Worm (Caenorhabditis elegans) whole organism, L4 larva: Measurements from ENCODE around the gene his-7.

Experiments
- F10B5.3 ChIP-seq: sonication (generic microtip); optimal IDR thresholded peaks from 2 replicates; lab custom pipeline; 2016; ENCODE audit warnings: mild to moderate bottlenecking, missing genetic modification characterization, missing compliant biosample characterization
- R02D3.7 ChIP-seq: fragments of 150-350 bp; sonication (generic microtip); optimal IDR thresholded peaks from 3 replicates; lab custom pipeline; 2014; ENCODE audit warnings: missing biosample characterization, missing genetic modification characterization
- T20F7.1 ChIP-seq: fragments of 200-800 bp; sonication (Bioruptor generic); optimal IDR thresholded peaks from 2 replicates; lab custom pipeline; 2018; ENCODE audit warnings: mild to moderate bottlenecking, missing genetic modification characterization, missing compliant biosample characterization
- Y48G9A.11 ChIP-seq: fragments of 200-800 bp; sonication (Bioruptor generic); IDR thresholded peaks from 2 replicates; pipeline ENCODE4 v1.3.6; 2022; ENCODE audit warnings: missing genetic modification reagents, missing genetic modification characterization, missing compliant biosample characterization
- Y5F2A.4 ChIP-seq: fragments of 200-800 bp; sonication (Bioruptor generic); optimal IDR thresholded peaks from 2 replicates; lab custom pipeline; 2018; ENCODE audit warnings: mild to moderate bottlenecking, missing genetic modification characterization, missing compliant biosample characterization
- aha-1 ChIP-seq: fragments of 150-350 bp; peaks from one replicate; lab custom pipeline; 2014; ENCODE audit warnings: missing biosample characterization, missing genetic modification characterization
- aly-2 ChIP-seq: sonication (generic microtip); optimal IDR thresholded peaks from 2 replicates; lab custom pipeline; 2018; ENCODE audit warnings: missing biosample characterization, missing genetic modification characterization
- arid-1 ChIP-seq: fragments of 200-800 bp; sonication (Bioruptor generic); conservative IDR thresholded peaks from 2 replicates; pipeline ENCODE4 v1.3.6; 2022; ENCODE audit warnings: missing genetic modification reagents, missing genetic modification characterization, missing compliant biosample characterization
- ceh-32 ChIP-seq: sonication (generic microtip); optimal IDR thresholded peaks from 2 replicates; lab custom pipeline; 2016; ENCODE audit warnings: mild to moderate bottlenecking, missing genetic modification characterization, missing compliant biosample characterization; ENCODE audit not compliant: poor library complexity
- ceh-62 ChIP-seq: sonication (generic microtip); optimal IDR thresholded peaks from 2 replicates; lab custom pipeline; 2017; ENCODE audit warnings: missing biosample characterization, missing genetic modification characterization
- ceh-82 ChIP-seq: sonication (generic microtip); optimal IDR thresholded peaks from 2 replicates; lab custom pipeline; 2017; ENCODE audit warnings: missing biosample characterization, missing genetic modification characterization
- ces-1 ChIP-seq: fragments of 150-350 bp; sonication (generic microtip); optimal IDR thresholded peaks from 4 replicates; lab custom pipeline; 2014; ENCODE audit warnings: missing biosample characterization, missing genetic modification reagents, missing genetic modification characterization
- cey-2 ChIP-seq: sonication (generic microtip); optimal IDR thresholded peaks from 3 replicates; lab custom pipeline; 2017; ENCODE audit warnings: missing genetic modification characterization, mild to moderate bottlenecking, missing compliant biosample characterization, antibody characterized with exemption, borderline replicate concordance; ENCODE audit not compliant: insufficient read depth
- ctbp-1 ChIP-seq: fragments of 200-800 bp; sonication (Bioruptor generic); IDR thresholded peaks from 2 replicates; pipeline ENCODE4 v1.3.6; 2022; ENCODE audit warnings: missing genetic modification reagents, missing genetic modification characterization, missing compliant biosample characterization
- dmd-6 ChIP-seq: fragments of 200-800 bp; sonication (Bioruptor generic); IDR thresholded peaks from 2 replicates; pipeline ENCODE4 v1.3.6; 2022; ENCODE audit warnings: missing genetic modification reagents, missing genetic modification characterization, missing compliant biosample characterization
- dpl-1 ChIP-seq: fragments of 150-350 bp; optimal IDR thresholded peaks from 2 replicates; lab custom pipeline; 2014; ENCODE audit warnings: missing biosample characterization, missing genetic modification reagents, missing genetic modification characterization
- duxl-1 ChIP-seq: sonication (generic microtip); optimal IDR thresholded peaks from 2 replicates; lab custom pipeline; 2016; ENCODE audit warnings: mild to moderate bottlenecking, missing genetic modification characterization, moderate library complexity, missing compliant biosample characterization; ENCODE audit not compliant: poor library complexity
- fos-1 ChIP-seq: fragments of 150-350 bp; optimal IDR thresholded peaks from 2 replicates; lab custom pipeline; 2014; ENCODE audit warnings: missing biosample characterization, missing genetic modification characterization
- hif-1 ChIP-seq, 2 experiments: sonication (generic microtip); optimal IDR thresholded peaks; 2 replicates each; lab custom pipeline; 2016 to 2017; ENCODE audit warnings: missing compliant biosample characterization in 2 of 2, missing genetic modification characterization in 2 of 2, missing genetic modification reagents in 2 of 2, missing genotype in 2 of 2, mild to moderate bottlenecking in 1 of 2
- hlh-30 ChIP-seq: sonication (generic microtip); optimal IDR thresholded peaks from 2 replicates; lab custom pipeline; 2017; ENCODE audit warnings: antibody characterized with exemption, mild to moderate bottlenecking, missing genetic modification characterization, missing compliant biosample characterization; ENCODE audit not compliant: insufficient read depth
- hmg-1.1 ChIP-seq: fragments of 200-800 bp; sonication (Bioruptor generic); IDR thresholded peaks from 2 replicates; pipeline ENCODE4 v1.3.6; 2022; ENCODE audit warnings: missing genetic modification reagents, missing genetic modification characterization, missing compliant biosample characterization
- jun-1 ChIP-seq: fragments of 150-350 bp; optimal IDR thresholded peaks from 2 replicates; lab custom pipeline; 2014; ENCODE audit warnings: missing biosample characterization, missing genetic modification reagents, missing genetic modification characterization
- lim-7 ChIP-seq: fragments of 200-800 bp; sonication (Bioruptor generic); IDR thresholded peaks from 2 replicates; pipeline ENCODE4 v1.3.6; 2022; ENCODE audit warnings: missing genetic modification characterization, missing compliant biosample characterization
- lin-1 ChIP-seq: fragments of 200-800 bp; sonication (Bioruptor generic); IDR thresholded peaks from 2 replicates; pipeline ENCODE4 v1.3.6; 2022; ENCODE audit warnings: missing genetic modification reagents, missing genetic modification characterization, missing compliant biosample characterization
- lin-13 ChIP-seq: fragments of 150-350 bp; optimal IDR thresholded peaks from 2 replicates; lab custom pipeline; 2014; ENCODE audit warnings: missing biosample characterization, missing genetic modification reagents, missing genetic modification characterization
- lin-15B ChIP-seq: fragments of 150-350 bp; sonication (generic microtip); optimal IDR thresholded peaks from 3 replicates; lab custom pipeline; 2014; ENCODE audit warnings: missing biosample characterization, missing genetic modification characterization
- lin-38 ChIP-seq: fragments of 200-800 bp; sonication (Bioruptor generic); IDR thresholded peaks from 2 replicates; pipeline ENCODE4 v1.3.6; 2022; ENCODE audit warnings: missing genetic modification reagents, missing genetic modification characterization, missing compliant biosample characterization
- madf-9 ChIP-seq: fragments of 200-800 bp; sonication (Bioruptor generic); conservative IDR thresholded peaks from 2 replicates; pipeline ENCODE4 v1.3.6; 2022; ENCODE audit warnings: missing genetic modification reagents, missing genetic modification characterization, missing compliant biosample characterization
- mdt-29 ChIP-seq: fragments of 200-800 bp; sonication (Bioruptor generic); IDR thresholded peaks from 2 replicates; pipeline ENCODE4 v1.3.6; 2022; ENCODE audit warnings: missing genetic modification reagents, missing genetic modification characterization, missing compliant biosample characterization
- mes-2 ChIP-seq: sonication (generic microtip); optimal IDR thresholded peaks from 2 replicates; lab custom pipeline; 2016; ENCODE audit warnings: missing genotype, mild to moderate bottlenecking, missing genetic modification characterization, missing compliant biosample characterization; ENCODE audit not compliant: poor library complexity, severe bottlenecking
- mxl-2 ChIP-seq: fragments of 200-800 bp; sonication (Bioruptor generic); conservative IDR thresholded peaks from 2 replicates; pipeline ENCODE4 v1.3.6; 2022; ENCODE audit warnings: missing genetic modification reagents, missing genetic modification characterization, missing compliant biosample characterization
- mxl-3 ChIP-seq: fragments of 200-800 bp; sonication (Bioruptor generic); optimal IDR thresholded peaks from 2 replicates; lab custom pipeline; 2018; ENCODE audit warnings: mild to moderate bottlenecking, missing genetic modification characterization, missing compliant biosample characterization
- nhr-102 ChIP-seq: sonication (generic microtip); optimal IDR thresholded peaks from 2 replicates; lab custom pipeline; 2016; ENCODE audit warnings: mild to moderate bottlenecking, missing genetic modification characterization, moderate library complexity, missing compliant biosample characterization
- nhr-11 ChIP-seq: fragments of 150-350 bp; optimal IDR thresholded peaks from 2 replicates; lab custom pipeline; 2014; ENCODE audit warnings: missing biosample characterization, missing genetic modification characterization
- nhr-111 ChIP-seq: fragments of 200-800 bp; sonication (Bioruptor generic); optimal IDR thresholded peaks from 2 replicates; lab custom pipeline; 2018; ENCODE audit warnings: mild to moderate bottlenecking, missing genetic modification characterization, missing compliant biosample characterization
- nhr-237 ChIP-seq: sonication (generic microtip); optimal IDR thresholded peaks from 2 replicates; lab custom pipeline; 2017; ENCODE audit warnings: missing biosample characterization, missing genetic modification characterization
- nhr-25 ChIP-seq: sonication (generic microtip); optimal IDR thresholded peaks from 2 replicates; lab custom pipeline; 2017; ENCODE audit warnings: missing genetic modification characterization, mild to moderate bottlenecking, missing compliant biosample characterization, antibody characterized with exemption, moderate library complexity, borderline replicate concordance; ENCODE audit not compliant: insufficient read depth
- nhr-28 ChIP-seq: fragments of 150-350 bp; optimal IDR thresholded peaks from 2 replicates; lab custom pipeline; 2014; ENCODE audit warnings: missing biosample characterization, missing genetic modification characterization
- nhr-41 ChIP-seq: fragments of 200-800 bp; sonication (Bioruptor generic); IDR thresholded peaks from 2 replicates; pipeline ENCODE4 v1.3.6; 2022; ENCODE audit warnings: missing genetic modification reagents, missing genetic modification characterization, missing compliant biosample characterization
- nhr-42 ChIP-seq: fragments of 200-800 bp; sonication (Bioruptor generic); IDR thresholded peaks from 2 replicates; pipeline ENCODE4 v1.3.6; 2022; ENCODE audit warnings: missing genetic modification characterization, missing compliant biosample characterization
- nhr-77 ChIP-seq: fragments of 150-350 bp; optimal IDR thresholded peaks from 2 replicates; lab custom pipeline; 2014; ENCODE audit warnings: missing biosample characterization, missing genetic modification characterization
- pha-4 ChIP-seq, 2 experiments: fragments of 150-350 bp in 1 of 2; fragments of 200-800 bp in 1 of 2; sonication (Bioruptor generic) in 1 of 2; IDR thresholded peaks in 1 of 2; optimal IDR thresholded peaks in 1 of 2; 2 replicates each; pipeline versions ENCODE4 v1.3.6 to Lab custom; 2014 to 2022; ENCODE audit warnings: missing genetic modification characterization in 2 of 2, missing genetic modification reagents in 2 of 2, missing biosample characterization in 1 of 2, missing compliant biosample characterization in 1 of 2
- pqm-1 ChIP-seq: sonication (generic microtip); optimal IDR thresholded peaks from 2 replicates; lab custom pipeline; 2017; ENCODE audit warnings: missing biosample characterization, missing genetic modification characterization
- saeg-2 ChIP-seq: fragments of 200-800 bp; sonication (Bioruptor generic); IDR thresholded peaks from 2 replicates; pipeline ENCODE4 v1.3.6; 2022; ENCODE audit warnings: missing genetic modification reagents, missing genetic modification characterization, missing compliant biosample characterization
- sdz-12 ChIP-seq: fragments of 200-800 bp; sonication (Bioruptor generic); optimal IDR thresholded peaks from 2 replicates; lab custom pipeline; 2018; ENCODE audit warnings: mild to moderate bottlenecking, missing genetic modification characterization, missing compliant biosample characterization
- set-16 ChIP-seq: fragments of 200-800 bp; sonication (Bioruptor generic); IDR thresholded peaks from 2 replicates; pipeline ENCODE4 v1.3.6; 2022; ENCODE audit warnings: missing genetic modification reagents, missing genetic modification characterization, missing compliant biosample characterization
- tag-97 ChIP-seq: fragments of 200-800 bp; sonication (Bioruptor generic); IDR thresholded peaks from 2 replicates; pipeline ENCODE4 v1.3.6; 2022; ENCODE audit warnings: missing genetic modification characterization, missing compliant biosample characterization
- vab-7 ChIP-seq: fragments of 200-800 bp; sonication (Bioruptor generic); IDR thresholded peaks from 2 replicates; pipeline ENCODE4 v1.3.6; 2022; ENCODE audit warnings: missing genetic modification reagents, missing genetic modification characterization, missing compliant biosample characterization
- zfp-2 ChIP-seq: sonication (generic microtip); optimal IDR thresholded peaks from 2 replicates; lab custom pipeline; 2016; ENCODE audit warnings: mild to moderate bottlenecking, missing genetic modification characterization, missing compliant biosample characterization
- zip-2 ChIP-seq: fragments of 150-350 bp; optimal IDR thresholded peaks from 2 replicates; lab custom pipeline; 2014; ENCODE audit warnings: missing biosample characterization, missing genetic modification characterization

The his-7 gene

ce11 chrV:8569841-8570361, 36.7 kb downstream of the his-7 start, which contains the start of the genes F25G6.9 and symk-1 (continued):
- TF ChIP-seq pha-4 (GFP tag; IDR thresholded peaks at IDR 0.05; lab: Robert Waterston, UW), result no peak
- no peak for TF ChIP-seq pha-4 (tag; optimal IDR thresholded peaks at IDR 0.05; lab: Kevin White, UChicago)
- no peak for TF ChIP-seq ctbp-1 (GFP tag; lab: Robert Waterston, UW)
- no peak for TF ChIP-seq nhr-28 (tag; lab: Kevin White, UChicago)
- peak; percentile 39 for TF ChIP-seq F10B5.3 (tag; lab: Kevin White, UChicago)
- TF ChIP-seq Y5F2A.4, result no peak
- no peak for TF ChIP-seq nhr-77 (tag; lab: Kevin White, UChicago)
- no peak for TF ChIP-seq lin-15B (tag; lab: Kevin White, UChicago)
- TF ChIP-seq cey-2 (tag; lab: Kevin White, UChicago), result no peak
- TF ChIP-seq duxl-1, result no peak
- TF ChIP-seq R02D3.7 (tag; lab: Kevin White, UChicago), result no peak
- TF ChIP-seq dmd-6 (GFP tag; lab: Robert Waterston, UW), result peak; percentile 46
- TF ChIP-seq lin-13 (GFP tag; lab: Kevin White, UChicago), result no peak
- no peak for TF ChIP-seq nhr-11 (tag; lab: Kevin White, UChicago)
- no peak for TF ChIP-seq arid-1 (GFP tag; lab: Robert Waterston, UW)
- TF ChIP-seq mes-2, result peak; percentile 67
- TF ChIP-seq mxl-2 (GFP tag; lab: Robert Waterston, UW), result no peak
- TF ChIP-seq mdt-29 (GFP tag; lab: Robert Waterston, UW), result no peak
- TF ChIP-seq set-16, result no peak
- TF ChIP-seq aha-1 (tag; lab: Kevin White, UChicago), result no peak
- no peak for TF ChIP-seq lim-7 (GFP tag; lab: Robert Waterston, UW)
- TF ChIP-seq madf-9 (GFP tag; lab: Robert Waterston, UW), result no peak
- TF ChIP-seq ceh-82 (tag; lab: Kevin White, UChicago), result no peak
- no peak for TF ChIP-seq ceh-62
- TF ChIP-seq hmg-1.1 (GFP tag; lab: Robert Waterston, UW), result peak; percentile 70
- no peak for TF ChIP-seq nhr-41 (GFP tag; lab: Robert Waterston, UW)
- no peak for TF ChIP-seq nhr-111 (GFP tag; lab: Kevin White, UChicago)
- no peak for TF ChIP-seq tag-97 (GFP tag; lab: Robert Waterston, UW)
- TF ChIP-seq sdz-12 (GFP tag; lab: Kevin White, UChicago), result no peak
- no peak for TF ChIP-seq T20F7.1 (GFP tag; lab: Kevin White, UChicago)
- TF ChIP-seq zip-2 (tag; lab: Kevin White, UChicago), result no peak
- TF ChIP-seq lin-1, result no peak
- no peak for TF ChIP-seq aly-2 (tag; lab: Kevin White, UChicago)
- TF ChIP-seq lin-38 (GFP tag; lab: Robert Waterston, UW), result no peak
- TF ChIP-seq Y48G9A.11 (GFP tag; lab: Robert Waterston, UW), result no peak
- TF ChIP-seq saeg-2 (GFP tag; lab: Robert Waterston, UW), result no peak
- TF ChIP-seq dpl-1 (GFP tag; lab: Kevin White, UChicago), result peak; percentile 63
- TF ChIP-seq mxl-3 (GFP tag; lab: Kevin White, UChicago), result no peak
- no peak for TF ChIP-seq nhr-237 (tag; lab: Kevin White, UChicago)
- no peak for TF ChIP-seq fos-1 (tag; lab: Kevin White, UChicago)
- no peak for TF ChIP-seq ceh-32 (tag; lab: Kevin White, UChicago)
- no peak for TF ChIP-seq ces-1 (GFP tag; lab: Kevin White, UChicago)
- TF ChIP-seq nhr-102 (tag; lab: Kevin White, UChicago), result peak; percentile 60
- TF ChIP-seq hlh-30, result no peak
- TF ChIP-seq nhr-25 (tag; lab: Kevin White, UChicago), result no peak
- no peak for TF ChIP-seq vab-7 (GFP tag; lab: Robert Waterston, UW)
- TF ChIP-seq pqm-1 (tag; lab: Kevin White, UChicago), result no peak
- TF ChIP-seq jun-1 (tag; lab: Kevin White, UChicago), result no peak
- no peak for TF ChIP-seq zfp-2 (tag; lab: Kevin White, UChicago)
- no peak for TF ChIP-seq nhr-42
- TF ChIP-seq hif-1 (tag; optimal IDR thresholded peaks at IDR 0.05; lab: Kevin White, UChicago), result no peak
